Worm (Caenorhabditis elegans) whole organism, L3 larva: ENCODE results near the gene cul-5.

Experiments used
- R02D3.7 ChIP-seq: fragments of 150-350 bp; optimal IDR thresholded peaks from 2 replicates; lab custom pipeline; 2014; ENCODE audit warnings: missing biosample characterization, missing genetic modification characterization
- aly-2 ChIP-seq: fragments of 150-350 bp; optimal IDR thresholded peaks from 2 replicates; lab custom pipeline; 2014; ENCODE audit warnings: missing biosample characterization, missing genetic modification characterization
- ama-1 ChIP-seq: fragments of 150-350 bp; optimal IDR thresholded peaks from 2 replicates; lab custom pipeline; 2018
- ceh-16 ChIP-seq: sonication (generic microtip); optimal IDR thresholded peaks from 2 replicates; lab custom pipeline; 2017; ENCODE audit warnings: missing biosample characterization, missing genetic modification characterization
- ceh-82 ChIP-seq: fragments of 150-350 bp; optimal IDR thresholded peaks from 2 replicates; lab custom pipeline; 2014; ENCODE audit warnings: missing biosample characterization, missing genetic modification characterization
- ceh-9 ChIP-seq: sonication (generic microtip); optimal IDR thresholded peaks from 2 replicates; lab custom pipeline; 2018; ENCODE audit warnings: missing biosample characterization, missing genetic modification characterization
- daf-12 ChIP-seq: fragments of 150-350 bp; optimal IDR thresholded peaks from 2 replicates; lab custom pipeline; 2014; ENCODE audit warnings: missing biosample characterization, missing genetic modification reagents, missing genetic modification characterization
- egl-27 ChIP-seq: sonication (generic microtip); optimal IDR thresholded peaks from 4 replicates; lab custom pipeline; 2017; ENCODE audit warnings: missing biosample characterization, missing genetic modification reagents, missing genetic modification characterization
- egl-5 ChIP-seq: fragments of 150-350 bp; optimal IDR thresholded peaks from 2 replicates; lab custom pipeline; 2017; ENCODE audit warnings: missing biosample characterization, missing genetic modification reagents, missing genetic modification characterization, inconsistent platforms
- elt-1 ChIP-seq: fragments of 150-350 bp; optimal IDR thresholded peaks from 2 replicates; lab custom pipeline; 2014; ENCODE audit warnings: missing biosample characterization, missing genetic modification characterization
- elt-2 ChIP-seq: sonication (generic microtip); optimal IDR thresholded peaks from 2 replicates; lab custom pipeline; 2016; ENCODE audit warnings: missing genetic modification reagents, mild to moderate bottlenecking, missing genetic modification characterization, missing compliant biosample characterization
- eor-1 ChIP-seq, 2 experiments: fragments of 150-350 bp; optimal IDR thresholded peaks; 2 replicates each; lab custom pipeline; 2014 to 2018; ENCODE audit warnings: missing biosample characterization in 2 of 2, missing genetic modification characterization in 2 of 2
- fkh-10 ChIP-seq: sonication (generic microtip); optimal IDR thresholded peaks from 2 replicates; lab custom pipeline; 2017; ENCODE audit warnings: missing biosample characterization, missing genetic modification reagents, missing genetic modification characterization
- fkh-2 ChIP-seq: fragments of 150-350 bp; optimal IDR thresholded peaks from 2 replicates; lab custom pipeline; 2014; ENCODE audit warnings: missing biosample characterization, missing genetic modification reagents, missing genetic modification characterization
- fos-1 ChIP-seq: fragments of 150-350 bp; optimal IDR thresholded peaks from 2 replicates; lab custom pipeline; 2014; ENCODE audit warnings: missing biosample characterization, missing genetic modification characterization
- lin-15B ChIP-seq: fragments of 150-350 bp; optimal IDR thresholded peaks from 2 replicates; lab custom pipeline; 2014; ENCODE audit warnings: missing biosample characterization, missing genetic modification characterization
- lin-39 ChIP-seq: fragments of 150-350 bp; optimal IDR thresholded peaks from 2 replicates; lab custom pipeline; 2018; ENCODE audit warnings: missing biosample characterization, missing genetic modification reagents, missing genetic modification characterization
- lsy-12 ChIP-seq: sonication (generic microtip); optimal IDR thresholded peaks from 2 replicates; lab custom pipeline; 2016; ENCODE audit warnings: mild to moderate bottlenecking, missing genetic modification characterization, missing compliant biosample characterization
- mdl-1 ChIP-seq: fragments of 150-350 bp; optimal IDR thresholded peaks from 2 replicates; lab custom pipeline; 2014; ENCODE audit warnings: missing biosample characterization, missing genetic modification characterization
- mml-1 ChIP-seq: fragments of 150-350 bp; sonication (generic microtip); optimal IDR thresholded peaks from 3 replicates; lab custom pipeline; 2014; ENCODE audit warnings: missing biosample characterization, missing genetic modification characterization
- nfya-1 ChIP-seq: sonication (generic microtip); optimal IDR thresholded peaks from 2 replicates; lab custom pipeline; 2017; ENCODE audit warnings: missing genetic modification characterization, mild to moderate bottlenecking, missing compliant biosample characterization, antibody characterized with exemption, moderate library complexity; ENCODE audit not compliant: insufficient read depth
- nhr-12 ChIP-seq: fragments of 150-350 bp; optimal IDR thresholded peaks from 2 replicates; lab custom pipeline; 2014; ENCODE audit warnings: missing biosample characterization, missing genetic modification characterization
- nhr-23 ChIP-seq: fragments of 150-350 bp; optimal IDR thresholded peaks from 2 replicates; lab custom pipeline; 2014; ENCODE audit warnings: missing biosample characterization, missing genetic modification reagents, missing genetic modification characterization
- nhr-43 ChIP-seq: sonication (generic microtip); optimal IDR thresholded peaks from 2 replicates; lab custom pipeline; 2016; ENCODE audit warnings: mild to moderate bottlenecking, missing genetic modification characterization, missing compliant biosample characterization; ENCODE audit not compliant: poor library complexity, severe bottlenecking
- nhr-67 ChIP-seq: fragments of 150-350 bp; optimal IDR thresholded peaks from 2 replicates; lab custom pipeline; 2014; ENCODE audit warnings: missing biosample characterization, missing genetic modification characterization
- nhr-76 ChIP-seq: fragments of 150-350 bp; sonication (generic microtip); optimal IDR thresholded peaks from 5 replicates; lab custom pipeline; 2014; ENCODE audit warnings: missing biosample characterization, missing genetic modification characterization
- nhr-77 ChIP-seq: fragments of 150-350 bp; optimal IDR thresholded peaks from 2 replicates; lab custom pipeline; 2014; ENCODE audit warnings: missing biosample characterization, missing genetic modification characterization
- pha-4 ChIP-seq: fragments of 150-350 bp; optimal IDR thresholded peaks from 2 replicates; lab custom pipeline; 2014; ENCODE audit warnings: missing biosample characterization, missing genetic modification reagents, missing genetic modification characterization
- pqm-1 ChIP-seq: fragments of 150-350 bp; optimal IDR thresholded peaks from 2 replicates; lab custom pipeline; 2017; ENCODE audit warnings: missing biosample characterization, missing genetic modification characterization, inconsistent platforms
- sea-2 ChIP-seq: fragments of 150-350 bp; sonication (generic microtip); optimal IDR thresholded peaks from 4 replicates; lab custom pipeline; 2014; ENCODE audit warnings: missing biosample characterization, missing genetic modification reagents, missing genetic modification characterization
- snpc-4 ChIP-seq: fragments of 150-350 bp; optimal IDR thresholded peaks from 2 replicates; lab custom pipeline; 2014; ENCODE audit warnings: missing biosample characterization, missing genetic modification characterization
- tbx-2 ChIP-seq: sonication (generic microtip); optimal IDR thresholded peaks from 2 replicates; lab custom pipeline; 2016; ENCODE audit warnings: mild to moderate bottlenecking, missing genetic modification characterization, missing compliant biosample characterization
- unc-62 ChIP-seq: fragments of 150-350 bp; sonication (generic microtip); optimal IDR thresholded peaks from 4 replicates; lab custom pipeline; 2014; ENCODE audit warnings: missing biosample characterization, missing genetic modification reagents, missing genetic modification characterization
- zag-1 ChIP-seq: fragments of 150-350 bp; optimal IDR thresholded peaks from 2 replicates; lab custom pipeline; 2014; ENCODE audit warnings: missing biosample characterization, missing genetic modification characterization
- ztf-11 ChIP-seq: fragments of 150-350 bp; optimal IDR thresholded peaks from 2 replicates; lab custom pipeline; 2014; ENCODE audit warnings: missing biosample characterization, missing genetic modification characterization
- ztf-4 ChIP-seq: fragments of 150-350 bp; optimal IDR thresholded peaks from 2 replicates; lab custom pipeline; 2014; ENCODE audit warnings: missing biosample characterization, missing genetic modification characterization

cul-5 gene

DNA sequence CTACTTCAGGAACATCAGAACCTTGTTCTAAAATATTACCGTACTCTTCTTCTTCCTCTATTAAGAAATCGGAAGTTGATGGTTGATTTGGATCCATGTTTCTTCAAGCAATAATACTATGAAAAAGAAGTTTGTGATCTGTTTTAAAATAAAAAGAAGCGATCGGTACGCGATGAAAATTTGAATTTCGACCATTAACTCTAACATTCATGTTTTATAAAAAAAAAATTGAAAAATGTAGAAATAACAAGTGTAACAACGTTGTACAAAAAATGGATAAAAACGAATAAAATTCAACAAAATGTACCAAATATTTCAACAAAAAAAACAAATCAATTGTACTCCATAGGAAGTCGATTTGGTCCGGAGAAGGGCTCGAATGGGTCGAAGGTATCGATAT lies 30.9 kb downstream of the cul-5 start, which contains the start of gene tftc-3:
tftc-3 (minus strand) TSS at position 101 of the 400 bp plus-strand sequence.
- TF ChIP-seq daf-12 (no peak), nhr-76 (tag; lab: Kevin White, UChicago) (no peak), fkh-10 (no peak), snpc-4 (tag; lab: Kevin White, UChicago) (no peak), nhr-67 (tag; lab: Kevin White, UChicago) (no peak), mdl-1 (tag; lab: Kevin White, UChicago) (no peak), ceh-9 (tag; lab: Kevin White, UChicago) (no peak), ztf-4 (tag; lab: Kevin White, UChicago) (no peak), aly-2 (tag; lab: Kevin White, UChicago) (no peak), tbx-2 (tag; lab: Kevin White, UChicago) (no peak)

DNA sequence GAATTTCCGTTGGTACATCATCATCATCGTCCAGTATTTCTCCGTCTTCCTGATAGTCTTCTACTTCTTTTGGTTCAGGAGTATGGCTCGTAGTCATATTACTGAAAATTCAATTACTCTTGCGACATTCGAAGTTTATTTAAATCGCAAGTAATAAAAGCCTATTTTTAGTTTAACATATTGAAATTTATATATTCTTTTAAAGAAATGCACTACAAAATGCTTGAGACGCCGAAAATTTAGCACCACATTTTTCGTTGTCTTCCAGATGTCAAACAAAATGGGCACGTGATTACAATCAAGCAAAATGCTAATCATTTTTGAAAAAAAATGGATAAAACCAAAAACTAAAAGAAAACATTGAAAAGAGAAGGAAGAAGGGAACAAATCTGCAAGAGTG lies 32.7 kb downstream of the cul-5 start, which contains the start of gene zhit-3:
zhit-3 (minus strand) TSS at position 101 of the 400 bp plus-strand sequence.
- TF ChIP-seq nhr-77 (tag; lab: Kevin White, UChicago) (no peak), nhr-43 (tag; lab: Kevin White, UChicago) (no peak)

DNA sequence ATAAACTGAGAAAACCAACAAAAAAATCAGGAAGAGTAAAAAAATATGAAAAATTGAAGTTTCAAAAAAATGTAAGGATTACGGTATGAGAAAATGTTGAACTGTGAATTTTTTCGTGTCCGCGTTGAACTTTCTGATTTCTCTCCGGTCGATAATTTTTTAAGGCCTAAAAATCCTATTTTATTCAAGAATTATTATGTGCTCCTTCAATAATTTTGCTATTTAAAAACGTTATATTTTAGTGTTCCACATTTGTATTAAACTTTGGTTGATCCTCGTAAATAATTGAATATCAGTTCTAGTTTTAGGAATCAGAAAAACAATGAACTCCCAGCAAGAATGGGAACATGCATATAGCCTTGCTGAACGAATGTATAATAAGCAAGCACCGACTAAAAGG lies 33.3 kb downstream of the cul-5 start, which contains the start of gene hpo-40:
hpo-40 (plus strand) TSS at position 301 of the 400 bp plus-strand sequence.
- TF ChIP-seq pha-4 (tag; lab: Kevin White, UChicago) (no peak), elt-2 (tag; lab: Kevin White, UChicago) (no peak), lin-39 (tag; lab: Kevin White, UChicago) (no peak)

DNA sequence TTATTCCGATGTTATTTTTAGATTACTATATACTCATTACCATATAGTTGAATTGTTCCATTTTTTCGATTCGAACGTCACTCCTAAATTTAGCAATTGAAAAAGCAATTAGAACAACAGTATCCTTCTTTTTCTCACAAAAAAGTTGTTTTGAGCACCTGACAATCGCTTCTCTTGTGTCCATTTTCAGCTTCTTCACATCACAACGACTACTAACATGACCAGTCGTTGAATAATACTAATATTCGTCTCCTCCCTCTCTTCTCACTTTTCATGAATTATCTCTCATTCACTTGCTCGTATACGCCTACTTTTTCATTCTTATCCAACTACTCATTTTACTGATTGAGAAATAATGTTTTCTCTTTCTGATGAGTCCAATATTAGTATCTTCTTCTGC lies 37.4 kb downstream of the cul-5 start, which contains the start of gene ZK856.14:
ZK856.14 (plus strand) TSS at position 301 of the 400 bp plus-strand sequence.
- no peak for TF ChIP-seq nfya-1 (tag; lab: Kevin White, UChicago)
- TF ChIP-seq lin-15B (tag; lab: Kevin White, UChicago): no peak
- TF ChIP-seq fkh-2 (tag; lab: Kevin White, UChicago): no peak
- no peak for TF ChIP-seq egl-5 (tag; lab: Kevin White, UChicago)
- TF ChIP-seq sea-2 (GFP tag; lab: Kevin White, UChicago): no peak
- no peak for TF ChIP-seq nhr-67 (tag; lab: Kevin White, UChicago)
- TF ChIP-seq nhr-77 (tag; lab: Kevin White, UChicago): no peak
- TF ChIP-seq lin-39 (tag; lab: Kevin White, UChicago): no peak
- TF ChIP-seq mml-1 (tag; lab: Kevin White, UChicago): no peak
- no peak for TF ChIP-seq pqm-1
- TF ChIP-seq nhr-76 (tag; lab: Kevin White, UChicago): no peak
- TF ChIP-seq eor-1 (tag; optimal IDR thresholded peaks at IDR 0.05; lab: Kevin White, UChicago): no peak
- no peak for TF ChIP-seq ceh-16 (tag; lab: Kevin White, UChicago)
- no peak for TF ChIP-seq unc-62 (GFP tag; lab: Kevin White, UChicago)
- TF ChIP-seq egl-27: no peak
- no peak for TF ChIP-seq ceh-82 (tag; lab: Kevin White, UChicago)

DNA sequence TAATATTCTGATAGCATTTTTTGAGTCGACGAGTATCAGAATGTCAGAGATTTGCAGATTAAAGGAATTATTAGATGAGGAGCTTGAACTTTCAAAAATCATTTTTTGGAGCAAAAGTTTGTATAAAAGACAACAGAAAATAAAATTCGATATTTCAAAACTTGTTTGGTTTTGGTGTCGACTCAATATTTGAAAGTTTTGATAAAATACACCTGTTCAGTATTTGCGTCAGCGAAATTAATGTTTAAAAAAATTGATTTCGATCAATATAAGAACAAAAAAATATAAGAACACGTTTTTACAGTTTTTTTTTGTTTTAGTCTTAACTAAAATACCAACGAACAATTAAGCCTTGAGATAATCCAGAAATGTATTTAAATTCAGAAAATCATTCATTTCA lies 41.3 kb downstream of the cul-5 start, which contains the start of gene C12D8.13:
C12D8.13 (minus strand) TSS at position 101 of the 400 bp plus-strand sequence.
- TF ChIP-seq ztf-11 (tag; lab: Kevin White, UChicago): no peak
- TF ChIP-seq, all 47 proteins: peak for 0

DNA sequence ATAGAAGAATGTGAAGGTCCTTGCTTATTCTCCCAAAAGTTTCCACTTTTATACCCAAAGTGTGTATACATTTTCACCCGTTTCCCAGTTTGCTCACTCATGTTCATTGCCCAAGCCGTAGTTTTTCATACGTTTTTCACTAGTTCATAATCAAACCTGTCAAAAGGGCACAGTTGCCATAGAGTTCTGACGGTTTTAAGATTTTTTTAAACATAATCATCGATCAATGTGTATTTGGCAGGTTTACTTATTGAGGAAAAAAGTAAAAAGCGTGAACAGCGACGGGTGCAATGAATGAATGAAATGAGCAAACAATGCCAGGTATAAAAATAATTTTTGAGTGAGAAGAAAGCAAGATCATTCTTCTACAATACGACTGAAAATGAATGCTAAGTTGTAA lies 42.0 kb downstream of the cul-5 start, which contains the start of the genes fipr-5 and fipr-9:
fipr-5 (minus strand) TSS at position 101 of the 400 bp plus-strand sequence.
fipr-9 (plus strand) TSS at position 346 of the 400 bp plus-strand sequence.
- TF ChIP-seq nhr-12: no peak

DNA sequence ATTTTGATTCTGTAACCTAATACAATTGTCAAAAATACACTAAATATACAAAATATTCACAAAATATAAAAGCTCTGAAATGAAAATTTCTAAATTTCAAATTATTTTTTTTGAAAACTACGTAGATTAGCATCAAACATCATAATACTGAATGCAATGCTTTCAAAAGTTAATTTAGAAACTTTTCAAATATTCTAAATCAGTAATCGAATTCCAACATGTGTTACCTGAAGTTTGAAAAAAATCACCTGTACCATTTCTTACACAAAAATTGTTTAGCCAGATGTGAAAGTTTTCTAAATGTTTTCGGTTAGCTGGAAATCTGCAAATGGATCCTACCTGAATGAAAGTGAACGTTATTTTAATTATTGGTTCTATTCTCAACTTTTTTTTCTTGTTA lies 42.7 kb downstream of the cul-5 start, which contains the start of gene C12D8.20:
C12D8.20 (plus strand) TSS at position 301 of the 400 bp plus-strand sequence.
- TF ChIP-seq unc-62 (GFP tag; lab: Kevin White, UChicago) (no peak), ceh-16 (tag; lab: Kevin White, UChicago) (no peak), elt-1 (tag; lab: Kevin White, UChicago) (no peak), egl-5 (tag; lab: Kevin White, UChicago) (no peak), mml-1 (tag; lab: Kevin White, UChicago) (no peak), ama-1 (lab: Kevin White, UChicago) (no peak), R02D3.7 (tag; lab: Kevin White, UChicago) (no peak), nhr-12 (no peak), ztf-11 (tag; lab: Kevin White, UChicago) (no peak), fos-1 (tag; lab: Kevin White, UChicago) (no peak), lsy-12 (no peak), nhr-43 (tag; lab: Kevin White, UChicago) (no peak), nhr-23 (tag; lab: Kevin White, UChicago) (no peak), zag-1 (tag; lab: Kevin White, UChicago) (no peak)
